Worm (Caenorhabditis elegans) whole organism, L2 larva: ENCODE results near the gene cal-2.

Experiments
- C34F6.9 ChIP-seq: fragments of 150-350 bp; optimal IDR thresholded peaks from 2 replicates; lab custom pipeline; 2014; ENCODE audit warnings: missing biosample characterization, missing genetic modification characterization
- R02D3.7 ChIP-seq: fragments of 150-350 bp; optimal IDR thresholded peaks from 2 replicates; lab custom pipeline; 2014; ENCODE audit warnings: missing biosample characterization, missing genetic modification characterization
- Y55F3AM.14 ChIP-seq: fragments of 200-800 bp; sonication (Bioruptor generic); optimal IDR thresholded peaks from 2 replicates; lab custom pipeline; 2018; ENCODE audit warnings: mild to moderate bottlenecking, missing genetic modification characterization, missing compliant biosample characterization
- ZK546.5 ChIP-seq: sonication (generic microtip); optimal IDR thresholded peaks from 2 replicates; lab custom pipeline; 2017; ENCODE audit warnings: missing biosample characterization, missing genetic modification characterization
- alr-1 ChIP-seq: fragments of 150-350 bp; optimal IDR thresholded peaks from 2 replicates; lab custom pipeline; 2014; ENCODE audit warnings: missing biosample characterization, missing genetic modification characterization
- aly-2 ChIP-seq: fragments of 150-350 bp; optimal IDR thresholded peaks from 2 replicates; lab custom pipeline; 2014; ENCODE audit warnings: missing biosample characterization, missing genetic modification characterization
- ama-1 ChIP-seq: fragments of 150-350 bp; optimal IDR thresholded peaks from 2 replicates; lab custom pipeline; 2018; ENCODE audit warnings: inconsistent platforms
- ceh-82 ChIP-seq: fragments of 150-350 bp; optimal IDR thresholded peaks from 2 replicates; lab custom pipeline; 2014; ENCODE audit warnings: missing biosample characterization, missing genetic modification characterization
- dmd-4 ChIP-seq: sonication (generic microtip); optimal IDR thresholded peaks from 2 replicates; lab custom pipeline; 2017; ENCODE audit warnings: missing biosample characterization, missing genetic modification characterization
- egl-27 ChIP-seq: sonication (generic microtip); optimal IDR thresholded peaks from 3 replicates; lab custom pipeline; 2017; ENCODE audit warnings: missing biosample characterization, missing genetic modification reagents, missing genetic modification characterization
- elt-1 ChIP-seq: fragments of 150-350 bp; optimal IDR thresholded peaks from 2 replicates; lab custom pipeline; 2014; ENCODE audit warnings: missing biosample characterization, missing genetic modification characterization
- lin-39 ChIP-seq: fragments of 150-350 bp; optimal IDR thresholded peaks from 2 replicates; lab custom pipeline; 2014; ENCODE audit warnings: missing biosample characterization, missing genetic modification reagents, missing genetic modification characterization
- mbf-1 ChIP-seq: sonication (generic microtip); optimal IDR thresholded peaks from 2 replicates; lab custom pipeline; 2017; ENCODE audit warnings: missing biosample characterization, missing genetic modification characterization
- mdl-1 ChIP-seq, 2 experiments: fragments of 150-350 bp in 1 of 2; sonication (generic microtip) in 1 of 2; optimal IDR thresholded peaks; 2 replicates each; lab custom pipeline; 2017; ENCODE audit warnings: missing biosample characterization in 2 of 2, missing genetic modification characterization in 2 of 2
- nhr-10 ChIP-seq: sonication (generic microtip); optimal IDR thresholded peaks from 2 replicates; lab custom pipeline; 2017; ENCODE audit warnings: missing biosample characterization, missing genetic modification characterization
- nhr-11 ChIP-seq: fragments of 150-350 bp; optimal IDR thresholded peaks from 2 replicates; lab custom pipeline; 2014; ENCODE audit warnings: missing biosample characterization, missing genetic modification characterization
- nhr-12 ChIP-seq: fragments of 150-350 bp; optimal IDR thresholded peaks from 2 replicates; lab custom pipeline; 2014; ENCODE audit warnings: missing biosample characterization, missing genetic modification characterization
- nhr-129 ChIP-seq: fragments of 150-350 bp; optimal IDR thresholded peaks from 2 replicates; lab custom pipeline; 2014; ENCODE audit warnings: missing biosample characterization, missing genetic modification characterization
- nhr-23 ChIP-seq: fragments of 150-350 bp; optimal IDR thresholded peaks from 2 replicates; lab custom pipeline; 2014; ENCODE audit warnings: missing biosample characterization, missing genetic modification reagents, missing genetic modification characterization
- nhr-237 ChIP-seq: fragments of 150-350 bp; optimal IDR thresholded peaks from 2 replicates; lab custom pipeline; 2014; ENCODE audit warnings: missing biosample characterization, missing genetic modification characterization
- nhr-25 ChIP-seq: fragments of 150-350 bp; sonication (generic microtip); optimal IDR thresholded peaks from 3 replicates; lab custom pipeline; 2014; ENCODE audit warnings: missing biosample characterization, missing genetic modification characterization
- nhr-6 ChIP-seq: fragments of 150-350 bp; optimal IDR thresholded peaks from 2 replicates; lab custom pipeline; 2014; ENCODE audit warnings: missing biosample characterization, missing genetic modification characterization
- nhr-77 ChIP-seq: fragments of 150-350 bp; optimal IDR thresholded peaks from 2 replicates; lab custom pipeline; 2014; ENCODE audit warnings: missing biosample characterization, missing genetic modification characterization
- peb-1 ChIP-seq: fragments of 150-350 bp; optimal IDR thresholded peaks from 2 replicates; lab custom pipeline; 2014; ENCODE audit warnings: missing biosample characterization, missing genetic modification characterization
- sem-4 ChIP-seq: fragments of 150-350 bp; optimal IDR thresholded peaks from 2 replicates; lab custom pipeline; 2014; ENCODE audit warnings: missing biosample characterization, missing genetic modification reagents, missing genetic modification characterization
- sma-3 ChIP-seq: sonication (generic microtip); optimal IDR thresholded peaks from 2 replicates; lab custom pipeline; 2016; ENCODE audit warnings: missing genetic modification reagents, missing genetic modification characterization, missing compliant biosample characterization
- snpc-4 ChIP-seq: fragments of 150-350 bp; optimal IDR thresholded peaks from 2 replicates; lab custom pipeline; 2014; ENCODE audit warnings: missing biosample characterization, missing genetic modification characterization
- unc-39 ChIP-seq: fragments of 150-350 bp; optimal IDR thresholded peaks from 2 replicates; lab custom pipeline; 2014; ENCODE audit warnings: missing biosample characterization, missing genetic modification characterization
- unc-55 ChIP-seq: fragments of 150-350 bp; sonication (generic microtip); optimal IDR thresholded peaks from 3 replicates; lab custom pipeline; 2014; ENCODE audit warnings: missing biosample characterization, missing genetic modification reagents, missing genetic modification characterization
- unc-62 ChIP-seq: fragments of 150-350 bp; optimal IDR thresholded peaks from 2 replicates; lab custom pipeline; 2014; ENCODE audit warnings: missing biosample characterization, missing genetic modification reagents, missing genetic modification characterization
- zag-1 ChIP-seq: fragments of 150-350 bp; optimal IDR thresholded peaks from 2 replicates; lab custom pipeline; 2014; ENCODE audit warnings: missing biosample characterization, missing genetic modification characterization
- ztf-4 ChIP-seq: fragments of 150-350 bp; optimal IDR thresholded peaks from 2 replicates; lab custom pipeline; 2014; ENCODE audit warnings: missing biosample characterization, missing genetic modification characterization

Gene cal-2

ce11 chrII:8969251-8970183, 9.0 kb downstream of the cal-2 start, which contains the start of the genes szy-20 and C18E9.5 (continued):
- TF ChIP-seq nhr-25 (peak; percentile 81), sem-4 (tag; lab: Kevin White, UChicago) (peak; percentile 1), nhr-10 (peak; percentile 35), nhr-6 (no peak), alr-1 (tag; lab: Kevin White, UChicago) (no peak), aly-2 (no peak), dmd-4 (tag; lab: Kevin White, UChicago) (no peak), unc-39 (tag; lab: Kevin White, UChicago) (no peak), nhr-77 (tag; lab: Kevin White, UChicago) (no peak), Y55F3AM.14 (GFP tag; lab: Kevin White, UChicago) (no peak)
- TF ChIP-seq, all 48 proteins: peak for 24

- TF ChIP-seq ceh-82 (tag; lab: Kevin White, UChicago): no peak
- peak; percentile 39 for TF ChIP-seq C34F6.9 (tag; lab: Kevin White, UChicago)
- TF ChIP-seq sma-3: no peak
- no peak for TF ChIP-seq nhr-12 (tag; lab: Kevin White, UChicago)
- TF ChIP-seq aly-2: no peak
- no peak for TF ChIP-seq egl-27 (tag; lab: Kevin White, UChicago)
- no peak for TF ChIP-seq mbf-1 (tag; lab: Kevin White, UChicago)
- no peak for TF ChIP-seq nhr-23 (tag; lab: Kevin White, UChicago)
- no peak for TF ChIP-seq unc-39 (tag; lab: Kevin White, UChicago)
- TF ChIP-seq lin-39: no peak
- no peak for TF ChIP-seq zag-1 (tag; lab: Kevin White, UChicago)
- no peak for TF ChIP-seq mdl-1 (tag; optimal IDR thresholded peaks at IDR 0.05; lab: Kevin White, UChicago)
- TF ChIP-seq peb-1 (tag; lab: Kevin White, UChicago): no peak
- peak; percentile 37 for TF ChIP-seq unc-55
These were observed 13.1 kb downstream of the cal-2 start, which contains the start of gene tomm-40 for ce11 chrII:8973516-8974043. TSS of gene tomm-40 (minus strand) at chrII:8973566.

- TF ChIP-seq snpc-4 (no peak), mbf-1 (tag; lab: Kevin White, UChicago) (no peak), zag-1 (tag; lab: Kevin White, UChicago) (no peak), ama-1 (lab: Kevin White, UChicago) (no peak), aly-2 (no peak), dmd-4 (tag; lab: Kevin White, UChicago) (no peak)
These were observed 22.2 kb downstream of the cal-2 start, which contains the start of gene C18E9.7 for ce11 chrII:8982683-8983082. TSS of gene C18E9.7 (minus strand) at chrII:8982783.

- TF ChIP-seq nhr-23 (tag; lab: Kevin White, UChicago) (no peak), nhr-10 (no peak), nhr-11 (tag; lab: Kevin White, UChicago) (no peak), zag-1 (tag; lab: Kevin White, UChicago) (no peak), ceh-82 (tag; lab: Kevin White, UChicago) (no peak), nhr-129 (tag; lab: Kevin White, UChicago) (peak; percentile 7)
These were observed 27.4 kb downstream of the cal-2 start, which contains the start of gene C18E9.8 for ce11 chrII:8987962-8988361. TSS of gene C18E9.8 (minus strand) at chrII:8988062.

- TF ChIP-seq egl-27 (tag; lab: Kevin White, UChicago) (no peak), unc-39 (tag; lab: Kevin White, UChicago) (no peak), elt-1 (no peak), zag-1 (tag; lab: Kevin White, UChicago) (no peak), ZK546.5 (tag; lab: Kevin White, UChicago) (no peak), nhr-10 (no peak), aly-2 (no peak), peb-1 (tag; lab: Kevin White, UChicago) (no peak), ztf-4 (tag; lab: Kevin White, UChicago) (no peak), R02D3.7 (no peak), unc-55 (no peak), nhr-237 (tag; lab: Kevin White, UChicago) (no peak), Y55F3AM.14 (GFP tag; lab: Kevin White, UChicago) (no peak), snpc-4 (no peak), sem-4 (tag; lab: Kevin White, UChicago) (no peak), nhr-25 (no peak), unc-62 (GFP tag; lab: Kevin White, UChicago) (no peak), mdl-1 (tag; optimal IDR thresholded peaks at IDR 0.05; lab: Kevin White, UChicago) (no peak), nhr-23 (tag; lab: Kevin White, UChicago) (no peak)
These were observed 28.9 kb downstream of the cal-2 start, which contains the start of gene C18E9.9 for ce11 chrII:8989444-8989843. TSS of gene C18E9.9 (minus strand) at chrII:8989544.
